Worm (Caenorhabditis elegans) whole organism, late embryonic: ENCODE data around the gene nspb-2.
"Not testable (repeated sequence)": the region's sequence is repeated elsewhere in the genome, so short reads cannot be mapped to it uniquely, and the experiment has no call there.

Experiments
- C38D4.7 ChIP-seq: fragments of 200-800 bp; sonication (Bioruptor generic); optimal IDR thresholded peaks from 2 replicates; lab custom pipeline; 2018; ENCODE audit warnings: mild to moderate bottlenecking, missing genetic modification characterization, moderate library complexity, missing compliant biosample characterization
- F13H6.1 ChIP-seq: sonication (generic microtip); optimal IDR thresholded peaks from 2 replicates; lab custom pipeline; 2016; ENCODE audit warnings: missing genetic modification characterization, missing compliant biosample characterization
- K09A11.1 ChIP-seq: sonication (generic microtip); optimal IDR thresholded peaks from 2 replicates; lab custom pipeline; 2017; ENCODE audit warnings: antibody characterized with exemption, mild to moderate bottlenecking, missing genetic modification characterization, missing compliant biosample characterization; ENCODE audit not compliant: insufficient read depth
- T23F11.4 ChIP-seq: fragments of 200-800 bp; sonication (Bioruptor generic); optimal IDR thresholded peaks from 2 replicates; lab custom pipeline; 2018; ENCODE audit warnings: mild to moderate bottlenecking, missing genetic modification characterization, missing compliant biosample characterization
- Y22D7AL.16 ChIP-seq: sonication (generic microtip); optimal IDR thresholded peaks from 2 replicates; lab custom pipeline; 2016; ENCODE audit warnings: missing genetic modification characterization, missing compliant biosample characterization
- ceh-14 ChIP-seq: sonication (generic microtip); optimal IDR thresholded peaks from 2 replicates; lab custom pipeline; 2016; ENCODE audit warnings: missing genotype, missing genetic modification characterization, missing compliant biosample characterization
- ceh-22 ChIP-seq: sonication (generic microtip); optimal IDR thresholded peaks from 2 replicates; lab custom pipeline; 2017; ENCODE audit warnings: missing biosample characterization, missing genetic modification characterization
- ceh-30 ChIP-seq: fragments of 150-350 bp; optimal IDR thresholded peaks from 2 replicates; lab custom pipeline; 2014; ENCODE audit warnings: missing biosample characterization, missing genetic modification characterization
- ceh-31 ChIP-seq: sonication (generic microtip); optimal IDR thresholded peaks from 2 replicates; lab custom pipeline; 2016; ENCODE audit warnings: missing genetic modification characterization, missing compliant biosample characterization
- ceh-34 ChIP-seq: sonication (generic microtip); optimal IDR thresholded peaks from 2 replicates; lab custom pipeline; 2016; ENCODE audit warnings: mild to moderate bottlenecking, missing genetic modification characterization, missing compliant biosample characterization
- ceh-45 ChIP-seq: fragments of 200-800 bp; sonication (Bioruptor generic); IDR thresholded peaks from 2 replicates; pipeline ENCODE4 v1.3.6; 2022; ENCODE audit warnings: missing genetic modification reagents, missing genetic modification characterization, missing compliant biosample characterization
- ceh-6 ChIP-seq: fragments of 200-800 bp; sonication (Bioruptor generic); optimal IDR thresholded peaks from 2 replicates; lab custom pipeline; 2018; ENCODE audit warnings: mild to moderate bottlenecking, missing genetic modification characterization, missing compliant biosample characterization
- ceh-9 ChIP-seq: sonication (generic microtip); optimal IDR thresholded peaks from 2 replicates; lab custom pipeline; 2016; ENCODE audit warnings: mild to moderate bottlenecking, missing genetic modification characterization, inconsistent platforms, missing compliant biosample characterization
- elt-2 ChIP-seq: sonication (generic microtip); optimal IDR thresholded peaks from 2 replicates; lab custom pipeline; 2016; ENCODE audit warnings: missing genetic modification reagents, missing genetic modification characterization, missing compliant biosample characterization
- fax-1 ChIP-seq: sonication (generic microtip); optimal IDR thresholded peaks from 2 replicates; lab custom pipeline; 2016; ENCODE audit warnings: missing genotype, missing genetic modification characterization, missing compliant biosample characterization
- fkh-10 ChIP-seq: fragments of 150-350 bp; optimal IDR thresholded peaks from 2 replicates; lab custom pipeline; 2014; ENCODE audit warnings: missing biosample characterization, missing genetic modification reagents, missing genetic modification characterization
- hlh-13 ChIP-seq: fragments of 200-800 bp; sonication (Bioruptor generic); optimal IDR thresholded peaks from 2 replicates; lab custom pipeline; 2018; ENCODE audit warnings: mild to moderate bottlenecking, missing genetic modification characterization, missing compliant biosample characterization
- hlh-15 ChIP-seq: sonication (generic microtip); optimal IDR thresholded peaks from 2 replicates; lab custom pipeline; 2016; ENCODE audit warnings: missing genetic modification characterization, missing compliant biosample characterization
- hlh-30 ChIP-seq: sonication (generic microtip); optimal IDR thresholded peaks from 2 replicates; lab custom pipeline; 2017; ENCODE audit warnings: antibody characterized with exemption, missing genetic modification characterization, missing compliant biosample characterization; ENCODE audit not compliant: insufficient read depth
- lin-11 ChIP-seq: fragments of 200-800 bp; sonication (Bioruptor generic); optimal IDR thresholded peaks from 2 replicates; lab custom pipeline; 2018; ENCODE audit warnings: mild to moderate bottlenecking, missing genetic modification characterization, missing compliant biosample characterization
- npax-4 ChIP-seq: sonication (generic microtip); optimal IDR thresholded peaks from 2 replicates; lab custom pipeline; 2016; ENCODE audit warnings: missing genetic modification characterization, missing compliant biosample characterization
- odd-2 ChIP-seq: sonication (generic microtip); optimal IDR thresholded peaks from 2 replicates; lab custom pipeline; 2017; ENCODE audit warnings: antibody characterized with exemption, mild to moderate bottlenecking, missing genetic modification characterization, missing compliant biosample characterization
- pag-3 ChIP-seq: sonication (generic microtip); optimal IDR thresholded peaks from 2 replicates; lab custom pipeline; 2016; ENCODE audit warnings: missing compliant biosample characterization, missing genetic modification characterization, borderline replicate concordance
- pax-1 ChIP-seq: fragments of 150-350 bp; optimal IDR thresholded peaks from 2 replicates; lab custom pipeline; 2014; ENCODE audit warnings: missing biosample characterization, missing genetic modification characterization
- pha-4 ChIP-seq: fragments of 150-350 bp; optimal IDR thresholded peaks from 2 replicates; lab custom pipeline; 2018; ENCODE audit warnings: missing biosample characterization, missing genetic modification reagents, missing genetic modification characterization
- ref-2 ChIP-seq: sonication (generic microtip); optimal IDR thresholded peaks from 2 replicates; lab custom pipeline; 2016; ENCODE audit warnings: missing genetic modification characterization, missing compliant biosample characterization
- rnt-1 ChIP-seq: sonication (generic microtip); optimal IDR thresholded peaks from 2 replicates; lab custom pipeline; 2016; ENCODE audit warnings: missing genetic modification characterization, missing compliant biosample characterization
- sdc-2 ChIP-seq: sonication (generic microtip); optimal IDR thresholded peaks from 2 replicates; lab custom pipeline; 2016; ENCODE audit warnings: missing genotype, missing genetic modification characterization, missing compliant biosample characterization
- sox-2 ChIP-seq: fragments of 200-800 bp; sonication (Bioruptor generic); IDR thresholded peaks from 2 replicates; pipeline ENCODE4 v1.3.6; 2022; ENCODE audit warnings: missing genetic modification reagents, missing genetic modification characterization, missing compliant biosample characterization
- sox-4 ChIP-seq: sonication (generic microtip); optimal IDR thresholded peaks from 2 replicates; lab custom pipeline; 2017; ENCODE audit warnings: mild to moderate bottlenecking, missing genetic modification characterization, inconsistent platforms, missing compliant biosample characterization
- syd-9 ChIP-seq: sonication (generic microtip); optimal IDR thresholded peaks from 2 replicates; lab custom pipeline; 2016; ENCODE audit warnings: mild to moderate bottlenecking, missing genetic modification characterization, moderate library complexity, missing compliant biosample characterization
- tbx-7 ChIP-seq: sonication (generic microtip); optimal IDR thresholded peaks from 2 replicates; lab custom pipeline; 2016; ENCODE audit warnings: missing genotype, missing genetic modification characterization, missing compliant biosample characterization
- unc-55 ChIP-seq: sonication (generic microtip); optimal IDR thresholded peaks from 2 replicates; lab custom pipeline; 2017; ENCODE audit warnings: missing biosample characterization, missing genetic modification reagents, missing genetic modification characterization
- unc-86 ChIP-seq: sonication (generic microtip); optimal IDR thresholded peaks from 2 replicates; lab custom pipeline; 2016; ENCODE audit warnings: missing genetic modification characterization, missing compliant biosample characterization
- ztf-16 ChIP-seq: sonication (generic microtip); optimal IDR thresholded peaks from 2 replicates; lab custom pipeline; 2017; ENCODE audit warnings: missing genetic modification characterization, missing compliant biosample characterization

Gene nspb-2

DNA sequence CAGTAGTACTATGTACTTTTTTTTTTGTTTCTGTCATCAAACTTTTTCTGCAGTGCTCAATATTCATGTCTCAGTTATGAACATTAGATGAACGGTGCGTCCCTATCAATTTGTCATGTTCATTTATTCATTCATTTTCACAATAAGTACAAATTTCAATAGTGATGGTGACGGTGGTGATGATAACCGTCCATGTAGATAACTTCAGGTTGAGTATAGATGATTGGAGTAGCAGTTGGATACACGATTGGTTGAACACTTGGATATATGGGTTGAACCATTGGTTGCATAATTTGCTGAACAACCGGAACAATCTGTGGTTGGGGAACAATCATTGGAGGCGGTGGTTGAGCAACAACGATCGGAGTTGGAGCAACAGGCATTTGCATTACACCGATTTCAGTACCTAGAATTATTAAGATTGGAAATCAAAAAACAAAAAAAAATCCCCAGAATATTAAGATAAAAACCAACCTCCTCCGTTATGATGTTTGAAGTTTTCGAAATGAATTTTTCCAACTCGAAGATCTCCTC is 3.3 kb upstream of the nspb-2 start:
- TF ChIP-seq fax-1 (tag; lab: Kevin White, UChicago) (no peak), pha-4 (tag; lab: Kevin White, UChicago) (no peak), ceh-45 (GFP tag; lab: Robert Waterston, UW) (no peak), hlh-30 (no peak), F13H6.1 (tag; lab: Kevin White, UChicago) (no peak), unc-86 (tag; lab: Kevin White, UChicago) (no peak), Y22D7AL.16 (tag; lab: Kevin White, UChicago) (no peak), lin-11 (tag; lab: Kevin White, UChicago) (no peak), ceh-6 (GFP tag; lab: Kevin White, UChicago) (no peak), rnt-1 (tag; lab: Kevin White, UChicago) (no peak), ref-2 (tag; lab: Kevin White, UChicago) (no peak), pag-3 (tag; lab: Kevin White, UChicago) (no peak), T23F11.4 (GFP tag; lab: Kevin White, UChicago) (no peak), ceh-30 (tag; lab: Kevin White, UChicago) (no peak), sdc-2 (tag; lab: Kevin White, UChicago) (no peak), hlh-13 (GFP tag; lab: Kevin White, UChicago) (no peak), ztf-16 (tag; lab: Kevin White, UChicago) (no peak)

- TF ChIP-seq hlh-30 (no peak), C38D4.7 (no peak), elt-2 (tag; lab: Kevin White, UChicago) (no peak), odd-2 (tag; lab: Kevin White, UChicago) (no peak), tbx-7 (tag; lab: Kevin White, UChicago) (no peak), ceh-9 (tag; lab: Kevin White, UChicago) (no peak), unc-55 (no peak), Y22D7AL.16 (tag; lab: Kevin White, UChicago) (no peak), F13H6.1 (tag; lab: Kevin White, UChicago) (no peak), ceh-30 (tag; lab: Kevin White, UChicago) (no peak), ceh-22 (tag; lab: Kevin White, UChicago) (no peak), rnt-1 (tag; lab: Kevin White, UChicago) (no peak), hlh-15 (no peak), fkh-10 (GFP tag; lab: Kevin White, UChicago) (no peak), T23F11.4 (GFP tag; lab: Kevin White, UChicago) (no peak), ceh-6 (GFP tag; lab: Kevin White, UChicago) (no peak), sox-4 (no peak), pax-1 (tag; lab: Kevin White, UChicago) (no peak), pag-3 (tag; lab: Kevin White, UChicago) (no peak)
Measured at ce11 chrIV:6590029-6590428, 1.5 kb upstream of the nspb-2 start, which contains the start of the genes lec-11 and irld-7. Gene lec-11, minus strand, starts transcription at chrIV:6590154. Gene irld-7, plus strand, starts transcription at chrIV:6590360.

- TF ChIP-seq C38D4.7; fax-1 (tag; lab: Kevin White, UChicago); odd-2 (tag; lab: Kevin White, UChicago): not testable (repeated sequence)
Measured at ce11 chrIV:6594871-6595270, 3.4 kb downstream of the nspb-2 start, which contains the start of gene nspb-3. Gene nspb-3, minus strand, starts transcription at chrIV:6594971.

DNA sequence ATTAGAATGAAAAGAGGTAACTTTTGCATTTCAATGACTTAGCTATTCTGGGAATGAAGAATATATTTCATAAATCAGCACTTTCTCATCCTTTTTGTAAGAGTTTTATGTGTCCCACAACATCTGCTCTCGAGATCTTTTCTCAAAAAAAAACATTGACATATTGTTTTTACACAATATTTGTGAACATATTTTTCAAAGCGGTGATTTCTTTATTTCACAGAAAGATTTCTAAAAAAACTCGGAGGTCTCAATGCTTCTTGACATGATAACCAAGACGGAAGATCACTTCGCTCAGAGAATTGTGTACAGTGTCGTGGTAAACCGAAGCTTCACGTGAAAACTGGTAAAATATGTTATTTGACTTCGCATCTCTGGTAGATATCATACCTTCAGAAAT is 4.4 kb downstream of the nspb-2 start, which contains the start of gene F38A5.22:
Gene F38A5.22 (minus strand): TSS at position 29 of the 400 bp plus-strand sequence.
- TF ChIP-seq ceh-31 (no peak), syd-9 (tag; lab: Kevin White, UChicago) (no peak), ceh-14 (no peak), ceh-45 (GFP tag; lab: Robert Waterston, UW) (no peak), K09A11.1 (tag; lab: Kevin White, UChicago) (no peak), unc-86 (tag; lab: Kevin White, UChicago) (no peak), sox-2 (no peak), Y22D7AL.16 (tag; lab: Kevin White, UChicago) (no peak), npax-4 (tag; lab: Kevin White, UChicago) (no peak), ceh-34 (tag; lab: Kevin White, UChicago) (no peak)
